Worm (Caenorhabditis elegans) whole organism, L3 larva: ENCODE results near the gene F56D6.6.
"Not testable (repeated sequence)": the region's sequence is repeated elsewhere in the genome, so short reads cannot be mapped to it uniquely, and the experiment has no call there.

ENCODE experiments used
- R02D3.7 ChIP-seq: fragments of 150-350 bp; optimal IDR thresholded peaks from 2 replicates; lab custom pipeline; 2014; ENCODE audit warnings: missing biosample characterization, missing genetic modification characterization
- aly-2 ChIP-seq: fragments of 150-350 bp; optimal IDR thresholded peaks from 2 replicates; lab custom pipeline; 2014; ENCODE audit warnings: missing biosample characterization, missing genetic modification characterization
- ama-1 ChIP-seq: fragments of 150-350 bp; optimal IDR thresholded peaks from 2 replicates; lab custom pipeline; 2018
- ceh-16 ChIP-seq: sonication (generic microtip); optimal IDR thresholded peaks from 2 replicates; lab custom pipeline; 2017; ENCODE audit warnings: missing biosample characterization, missing genetic modification characterization
- ceh-28 ChIP-seq: fragments of 150-350 bp; optimal IDR thresholded peaks from 2 replicates; lab custom pipeline; 2014; ENCODE audit warnings: missing biosample characterization, missing genetic modification reagents, missing genetic modification characterization
- ceh-82 ChIP-seq: fragments of 150-350 bp; optimal IDR thresholded peaks from 2 replicates; lab custom pipeline; 2014; ENCODE audit warnings: missing biosample characterization, missing genetic modification characterization
- ceh-9 ChIP-seq: sonication (generic microtip); optimal IDR thresholded peaks from 2 replicates; lab custom pipeline; 2018; ENCODE audit warnings: missing biosample characterization, missing genetic modification characterization
- egl-27 ChIP-seq: sonication (generic microtip); optimal IDR thresholded peaks from 4 replicates; lab custom pipeline; 2017; ENCODE audit warnings: missing biosample characterization, missing genetic modification reagents, missing genetic modification characterization
- egl-5 ChIP-seq: fragments of 150-350 bp; optimal IDR thresholded peaks from 2 replicates; lab custom pipeline; 2017; ENCODE audit warnings: missing biosample characterization, missing genetic modification reagents, missing genetic modification characterization, inconsistent platforms
- elt-2 ChIP-seq: sonication (generic microtip); optimal IDR thresholded peaks from 2 replicates; lab custom pipeline; 2016; ENCODE audit warnings: missing genetic modification reagents, mild to moderate bottlenecking, missing genetic modification characterization, missing compliant biosample characterization
- elt-3 ChIP-seq, 3 experiments: fragments of 150-350 bp in 1 of 3; sonication (generic microtip) in 2 of 3; optimal IDR thresholded peaks; 2 replicates in 2 of 3; 4 replicates in 1 of 3; lab custom pipeline; 2014 to 2017; ENCODE audit warnings: missing biosample characterization in 3 of 3, missing genetic modification characterization in 3 of 3
- eor-1 ChIP-seq, 2 experiments: fragments of 150-350 bp; optimal IDR thresholded peaks; 2 replicates each; lab custom pipeline; 2014 to 2018; ENCODE audit warnings: missing biosample characterization in 2 of 2, missing genetic modification characterization in 2 of 2
- fos-1 ChIP-seq: fragments of 150-350 bp; optimal IDR thresholded peaks from 2 replicates; lab custom pipeline; 2014; ENCODE audit warnings: missing biosample characterization, missing genetic modification characterization
- hmg-11 ChIP-seq: sonication (generic microtip); optimal IDR thresholded peaks from 2 replicates; lab custom pipeline; 2016; ENCODE audit warnings: missing genetic modification characterization, missing compliant biosample characterization
- jun-1 ChIP-seq: fragments of 150-350 bp; optimal IDR thresholded peaks from 2 replicates; lab custom pipeline; 2014; ENCODE audit warnings: missing biosample characterization, missing genetic modification reagents, missing genetic modification characterization
- lin-15B ChIP-seq: fragments of 150-350 bp; optimal IDR thresholded peaks from 2 replicates; lab custom pipeline; 2014; ENCODE audit warnings: missing biosample characterization, missing genetic modification characterization
- lin-39 ChIP-seq: fragments of 150-350 bp; optimal IDR thresholded peaks from 2 replicates; lab custom pipeline; 2018; ENCODE audit warnings: missing biosample characterization, missing genetic modification reagents, missing genetic modification characterization
- lsy-12 ChIP-seq: sonication (generic microtip); optimal IDR thresholded peaks from 2 replicates; lab custom pipeline; 2016; ENCODE audit warnings: mild to moderate bottlenecking, missing genetic modification characterization, missing compliant biosample characterization
- nhr-23 ChIP-seq: fragments of 150-350 bp; optimal IDR thresholded peaks from 2 replicates; lab custom pipeline; 2014; ENCODE audit warnings: missing biosample characterization, missing genetic modification reagents, missing genetic modification characterization
- nhr-237 ChIP-seq: fragments of 150-350 bp; optimal IDR thresholded peaks from 2 replicates; lab custom pipeline; 2014; ENCODE audit warnings: missing biosample characterization, missing genetic modification characterization
- nhr-25 ChIP-seq: sonication (generic microtip); optimal IDR thresholded peaks from 2 replicates; lab custom pipeline; 2017; ENCODE audit warnings: missing biosample characterization, missing genetic modification characterization
- nhr-28 ChIP-seq: fragments of 150-350 bp; optimal IDR thresholded peaks from 2 replicates; lab custom pipeline; 2014; ENCODE audit warnings: missing biosample characterization, missing genetic modification characterization
- nhr-43 ChIP-seq: sonication (generic microtip); optimal IDR thresholded peaks from 2 replicates; lab custom pipeline; 2016; ENCODE audit warnings: mild to moderate bottlenecking, missing genetic modification characterization, missing compliant biosample characterization; ENCODE audit not compliant: poor library complexity, severe bottlenecking
- nhr-76 ChIP-seq: fragments of 150-350 bp; sonication (generic microtip); optimal IDR thresholded peaks from 5 replicates; lab custom pipeline; 2014; ENCODE audit warnings: missing biosample characterization, missing genetic modification characterization
- nhr-77 ChIP-seq: fragments of 150-350 bp; optimal IDR thresholded peaks from 2 replicates; lab custom pipeline; 2014; ENCODE audit warnings: missing biosample characterization, missing genetic modification characterization
- pha-4 ChIP-seq: fragments of 150-350 bp; optimal IDR thresholded peaks from 2 replicates; lab custom pipeline; 2014; ENCODE audit warnings: missing biosample characterization, missing genetic modification reagents, missing genetic modification characterization
- pqm-1 ChIP-seq: fragments of 150-350 bp; optimal IDR thresholded peaks from 2 replicates; lab custom pipeline; 2017; ENCODE audit warnings: missing biosample characterization, missing genetic modification characterization, inconsistent platforms
- sea-2 ChIP-seq: fragments of 150-350 bp; sonication (generic microtip); optimal IDR thresholded peaks from 4 replicates; lab custom pipeline; 2014; ENCODE audit warnings: missing biosample characterization, missing genetic modification reagents, missing genetic modification characterization
- snpc-4 ChIP-seq: fragments of 150-350 bp; optimal IDR thresholded peaks from 2 replicates; lab custom pipeline; 2014; ENCODE audit warnings: missing biosample characterization, missing genetic modification characterization
- tbx-2 ChIP-seq: sonication (generic microtip); optimal IDR thresholded peaks from 2 replicates; lab custom pipeline; 2016; ENCODE audit warnings: mild to moderate bottlenecking, missing genetic modification characterization, missing compliant biosample characterization
- unc-62 ChIP-seq: fragments of 150-350 bp; sonication (generic microtip); optimal IDR thresholded peaks from 4 replicates; lab custom pipeline; 2014; ENCODE audit warnings: missing biosample characterization, missing genetic modification reagents, missing genetic modification characterization
- zag-1 ChIP-seq: fragments of 150-350 bp; optimal IDR thresholded peaks from 2 replicates; lab custom pipeline; 2014; ENCODE audit warnings: missing biosample characterization, missing genetic modification characterization
- ztf-11 ChIP-seq: fragments of 150-350 bp; optimal IDR thresholded peaks from 2 replicates; lab custom pipeline; 2014; ENCODE audit warnings: missing biosample characterization, missing genetic modification characterization
- ztf-4 ChIP-seq: fragments of 150-350 bp; optimal IDR thresholded peaks from 2 replicates; lab custom pipeline; 2014; ENCODE audit warnings: missing biosample characterization, missing genetic modification characterization

F56D6.6 gene

ce11 chrIV:3906393-3906792, 3.3 kb downstream of the F56D6.6 start, which contains the start of gene F56D6.11:
TSS of gene F56D6.11 (minus strand) at chrIV:3906493.
- TF ChIP-seq eor-1 (tag; optimal IDR thresholded peaks at IDR 0.05; lab: Kevin White, UChicago): no peak
- TF ChIP-seq lsy-12: no peak
- no peak for TF ChIP-seq zag-1 (tag; lab: Kevin White, UChicago)
- no peak for TF ChIP-seq nhr-23 (tag; lab: Kevin White, UChicago)
- no peak for TF ChIP-seq nhr-77
- TF ChIP-seq jun-1 (tag; lab: Kevin White, UChicago): no peak
- no peak for TF ChIP-seq fos-1 (tag; lab: Kevin White, UChicago)
- no peak for TF ChIP-seq lin-15B (tag; lab: Kevin White, UChicago)
- no peak for TF ChIP-seq nhr-25 (tag; lab: Kevin White, UChicago)
- TF ChIP-seq ceh-28 (tag; lab: Kevin White, UChicago): no peak
- no peak for TF ChIP-seq hmg-11 (tag; lab: Kevin White, UChicago)
- TF ChIP-seq egl-5 (tag; lab: Kevin White, UChicago): no peak
- TF ChIP-seq snpc-4 (tag; lab: Kevin White, UChicago): no peak
- no peak for TF ChIP-seq nhr-43 (tag; lab: Kevin White, UChicago)
- TF ChIP-seq lin-39 (tag; lab: Kevin White, UChicago): no peak
- no peak for TF ChIP-seq pha-4 (tag; lab: Kevin White, UChicago)
- TF ChIP-seq elt-2 (tag; lab: Kevin White, UChicago): no peak
- TF ChIP-seq ama-1 (lab: Kevin White, UChicago): no peak
- TF ChIP-seq, all 47 proteins: peak for 0

- TF ChIP-seq ztf-4 (no peak), nhr-23 (tag; lab: Kevin White, UChicago) (no peak), ceh-28 (tag; lab: Kevin White, UChicago) (no peak), sea-2 (GFP tag; lab: Kevin White, UChicago) (no peak), snpc-4 (tag; lab: Kevin White, UChicago) (no peak), nhr-28 (no peak), ama-1 (lab: Kevin White, UChicago) (no peak), ceh-16 (no peak), R02D3.7 (no peak), lsy-12 (no peak), aly-2 (no peak), nhr-237 (tag; lab: Kevin White, UChicago) (no peak), ceh-82 (no peak), eor-1 (tag; optimal IDR thresholded peaks at IDR 0.05; lab: Kevin White, UChicago) (no peak), ztf-11 (tag; lab: Kevin White, UChicago) (no peak), nhr-77 (no peak), pqm-1 (tag; lab: Kevin White, UChicago) (no peak)
Observed at ce11 chrIV:3907506-3908188, 4.6 kb downstream of the F56D6.6 start, which contains the start of the genes F56D6.22 and F56D6.12. TSS of gene F56D6.22 (minus strand) at chrIV:3907606. TSS of gene F56D6.12 (plus strand) at chrIV:3908138.

ce11 chrIV:3909114-3909513, 6.1 kb downstream of the F56D6.6 start, which contains the start of gene F56D6.13:
TSS of gene F56D6.13 (plus strand) at chrIV:3909414.
- TF ChIP-seq ceh-28 (tag; lab: Kevin White, UChicago) (no peak), nhr-43 (tag; lab: Kevin White, UChicago) (no peak), nhr-77 (no peak), egl-27 (no peak), elt-3 (tag; optimal IDR thresholded peaks at IDR 0.05; lab: Kevin White, UChicago) (no peak), tbx-2 (tag; lab: Kevin White, UChicago) (no peak), hmg-11 (tag; lab: Kevin White, UChicago) (no peak), nhr-76 (tag; lab: Kevin White, UChicago) (no peak), sea-2 (GFP tag; lab: Kevin White, UChicago) (no peak)

ce11 chrIV:3911848-3912247, 8.8 kb downstream of the F56D6.6 start, which contains the start of gene F56D6.18:
TSS of gene F56D6.18 (minus strand) at chrIV:3911948.
- TF ChIP-seq ceh-16; unc-62 (GFP tag; lab: Kevin White, UChicago); lin-15B (tag; lab: Kevin White, UChicago): not testable (repeated sequence)
- TF ChIP-seq, all 47 proteins: peak for 0; not testable (repeated sequence) for 47

ce11 chrIV:3912598-3912997, 9.5 kb downstream of the F56D6.6 start, which contains the start of gene F56D6.20:
TSS of gene F56D6.20 (plus strand) at chrIV:3912898.
- no peak for TF ChIP-seq ceh-9 (tag; lab: Kevin White, UChicago)
- TF ChIP-seq, all 47 proteins: peak for 0
